Worm (Caenorhabditis elegans): ENCODE data around the gene F14H12.6.

F14H12.6 gene

ce11 chrX:4357467-4357866 is at the start of gene F14H12.6:
Gene F14H12.6, minus strand, starts transcription at chrX:4357567.
- TF ChIP-seq snpc-4 (tag; optimal IDR thresholded peaks at IDR 0.05): no peak
- TF ChIP-seq elt-1 (tag; optimal IDR thresholded peaks at IDR 0.05; ENCODE audit: borderline replicate concordance, insufficient read depth): no peak
- TF ChIP-seq cnd-1 (tag; optimal IDR thresholded peaks at IDR 0.05): no peak
- no peak for TF ChIP-seq unc-120 (tag; optimal IDR thresholded peaks at IDR 0.05; ENCODE audit: poor library complexity, severe bottlenecking)
- no peak for TF ChIP-seq pha-4 (tag; optimal IDR thresholded peaks at IDR 0.05)
- no peak for TF ChIP-seq nhr-237 (tag; optimal IDR thresholded peaks at IDR 0.05)
- TF ChIP-seq lsy-2 (tag; optimal IDR thresholded peaks at IDR 0.05): no peak
- no peak for TF ChIP-seq zip-8 (tag; optimal IDR thresholded peaks at IDR 0.05)
- TF ChIP-seq mep-1 (tag; optimal IDR thresholded peaks at IDR 0.05): no peak

- TF ChIP-seq unc-39 (tag; optimal IDR thresholded peaks at IDR 0.05) (no peak), hlh-1 (tag; optimal IDR thresholded peaks at IDR 0.05) (no peak), tbx-8 (GFP tag; optimal IDR thresholded peaks at IDR 0.05) (no peak), lin-13 (tag; optimal IDR thresholded peaks at IDR 0.05) (no peak), sem-2 (GFP tag; optimal IDR thresholded peaks at IDR 0.05) (no peak), nhr-76 (tag; optimal IDR thresholded peaks at IDR 0.05) (no peak), pha-4 (tag; optimal IDR thresholded peaks at IDR 0.05) (no peak), nhr-28 (tag; optimal IDR thresholded peaks at IDR 0.05) (no peak), lsy-2 (tag; optimal IDR thresholded peaks at IDR 0.05) (no peak), elt-1 (tag; optimal IDR thresholded peaks at IDR 0.05; ENCODE audit: borderline replicate concordance, insufficient read depth) (no peak), drap-1 (GFP tag; optimal IDR thresholded peaks at IDR 0.05) (no peak)
Measured at ce11 chrX:4404717-4405116, 47.4 kb upstream of the F14H12.6 start.

- no peak for TF ChIP-seq nhr-28 (tag; optimal IDR thresholded peaks at IDR 0.05)
- no peak for TF ChIP-seq sem-2 (GFP tag; optimal IDR thresholded peaks at IDR 0.05)
- TF ChIP-seq nhr-12 (tag; optimal IDR thresholded peaks at IDR 0.05): no peak
- TF ChIP-seq zip-8 (tag; optimal IDR thresholded peaks at IDR 0.05): no peak
- no peak for TF ChIP-seq pha-4 (tag; optimal IDR thresholded peaks at IDR 0.05)
- TF ChIP-seq nhr-2 (tag; optimal IDR thresholded peaks at IDR 0.05): no peak
- no peak for TF ChIP-seq lin-13 (tag; optimal IDR thresholded peaks at IDR 0.05)
- no peak for TF ChIP-seq bed-3 (GFP tag; optimal IDR thresholded peaks at IDR 0.05)
- TF ChIP-seq tbx-8 (GFP tag; optimal IDR thresholded peaks at IDR 0.05): no peak
- no peak for TF ChIP-seq elt-3 (tag; optimal IDR thresholded peaks at IDR 0.05)
- TF ChIP-seq lin-32 (GFP tag; optimal IDR thresholded peaks at IDR 0.05): no peak
- no peak for TF ChIP-seq lsy-2 (tag; optimal IDR thresholded peaks at IDR 0.05)
Measured at ce11 chrX:4402854-4403253, 45.5 kb upstream of the F14H12.6 start, which contains the start of gene D1079.1. Gene D1079.1, plus strand, starts transcription at chrX:4403154.

- TF ChIP-seq ham-2 (GFP tag; optimal IDR thresholded peaks at IDR 0.05): no peak
- TF ChIP-seq nhr-76 (tag; optimal IDR thresholded peaks at IDR 0.05): no peak
- no peak for TF ChIP-seq mep-1 (tag; optimal IDR thresholded peaks at IDR 0.05)
- TF ChIP-seq flh-1 (GFP tag; optimal IDR thresholded peaks at IDR 0.05): no peak
- TF ChIP-seq lin-32 (GFP tag; optimal IDR thresholded peaks at IDR 0.05): no peak
- no peak for TF ChIP-seq nhr-12 (tag; optimal IDR thresholded peaks at IDR 0.05)
- no peak for TF ChIP-seq sem-2 (GFP tag; optimal IDR thresholded peaks at IDR 0.05)
- TF ChIP-seq ceh-43 (GFP tag; optimal IDR thresholded peaks at IDR 0.05): no peak
- TF ChIP-seq ceh-83 (GFP tag; optimal IDR thresholded peaks at IDR 0.05): no peak
- no peak for TF ChIP-seq hlh-1 (tag; optimal IDR thresholded peaks at IDR 0.05)
- no peak for TF ChIP-seq lsy-2 (tag; optimal IDR thresholded peaks at IDR 0.05)
- no peak for TF ChIP-seq ceh-39 (tag; optimal IDR thresholded peaks at IDR 0.05)
- no peak for TF ChIP-seq elt-1 (tag; optimal IDR thresholded peaks at IDR 0.05; ENCODE audit: borderline replicate concordance, insufficient read depth)
- no peak for TF ChIP-seq tbx-8 (GFP tag; optimal IDR thresholded peaks at IDR 0.05)
- no peak for TF ChIP-seq pha-4 (tag; optimal IDR thresholded peaks at IDR 0.05)
- TF ChIP-seq unc-39 (tag; optimal IDR thresholded peaks at IDR 0.05): no peak
- TF ChIP-seq sptf-1 (tag; optimal IDR thresholded peaks at IDR 0.05): no peak
- no peak for TF ChIP-seq cnd-1 (tag; optimal IDR thresholded peaks at IDR 0.05)
- TF ChIP-seq nhr-28 (tag; optimal IDR thresholded peaks at IDR 0.05): no peak
- no peak for TF ChIP-seq M03D4.4 (tag; optimal IDR thresholded peaks at IDR 0.05)
Measured at ce11 chrX:4400296-4400695, 42.9 kb upstream of the F14H12.6 start.

- TF ChIP-seq unc-120 (tag; optimal IDR thresholded peaks at IDR 0.05; ENCODE audit: poor library complexity, severe bottlenecking): no peak
- TF ChIP-seq nhr-12 (tag; optimal IDR thresholded peaks at IDR 0.05): no peak
- no peak for TF ChIP-seq ceh-43 (GFP tag; optimal IDR thresholded peaks at IDR 0.05)
- no peak for TF ChIP-seq mls-2 (tag; optimal IDR thresholded peaks at IDR 0.05)
- no peak for TF ChIP-seq nhr-28 (tag; optimal IDR thresholded peaks at IDR 0.05)
- TF ChIP-seq flh-1 (GFP tag; optimal IDR thresholded peaks at IDR 0.05): no peak
- TF ChIP-seq drap-1 (GFP tag; optimal IDR thresholded peaks at IDR 0.05): no peak
- no peak for TF ChIP-seq sptf-1 (tag; optimal IDR thresholded peaks at IDR 0.05)
- TF ChIP-seq elt-3 (tag; optimal IDR thresholded peaks at IDR 0.05): no peak
- no peak for TF ChIP-seq tbx-8 (GFP tag; optimal IDR thresholded peaks at IDR 0.05)
- no peak for TF ChIP-seq lin-13 (tag; optimal IDR thresholded peaks at IDR 0.05)
- TF ChIP-seq bed-3 (GFP tag; optimal IDR thresholded peaks at IDR 0.05): no peak
- no peak for TF ChIP-seq nhr-237 (tag; optimal IDR thresholded peaks at IDR 0.05)
- no peak for TF ChIP-seq ceh-39 (tag; optimal IDR thresholded peaks at IDR 0.05)
Measured at ce11 chrX:4397460-4397859, 40.1 kb upstream of the F14H12.6 start.
